Fruit fly (Drosophila melanogaster) whole organism: ENCODE data around the gene gNacalpha.

Source experiments
- CG8478 ChIP-seq: fragments of >200 bp; optimal IDR thresholded peaks from 2 replicates; lab custom pipeline; 2018; ENCODE audit warnings: inconsistent platforms
- Dll ChIP-seq: fragments of >200 bp; optimal IDR thresholded peaks from 2 replicates; lab custom pipeline; 2017
- EcR ChIP-seq, 2 experiments: fragments of >200 bp; optimal IDR thresholded peaks; 2 replicates each; lab custom pipeline; 2017; ENCODE audit warnings: missing biosample characterization in 2 of 2, missing genetic modification characterization in 2 of 2, missing genetic modification reagents in 2 of 2
- pan ChIP-seq: fragments of >200 bp; optimal IDR thresholded peaks from 2 replicates; lab custom pipeline; 2017
- psq ChIP-seq: fragments of >200 bp; optimal IDR thresholded peaks from 2 replicates; lab custom pipeline; 2017
- usp ChIP-seq: fragments of >200 bp; optimal IDR thresholded peaks from 2 replicates; lab custom pipeline; 2017; ENCODE audit warnings: missing biosample characterization, missing genetic modification characterization, mixed read lengths

DNA sequence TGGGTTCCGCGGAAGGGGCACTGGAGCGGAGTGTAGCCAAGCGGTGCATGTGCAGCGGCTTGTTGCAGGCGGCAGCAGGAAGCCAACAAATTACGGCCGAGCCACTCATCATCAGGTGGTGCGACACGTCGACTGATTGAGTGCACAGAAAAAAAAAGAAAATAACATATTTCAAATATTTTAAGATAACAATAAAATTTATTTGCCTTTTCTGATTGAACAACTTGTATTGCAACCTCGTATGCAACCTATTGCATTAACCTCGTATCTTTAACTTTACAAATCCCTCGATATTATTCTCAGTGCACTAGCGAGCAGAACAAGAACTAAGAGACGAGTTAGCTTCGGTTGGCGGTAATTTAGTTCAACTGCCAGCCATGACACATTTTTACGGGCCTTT lies 33.3 kb downstream of the gNacalpha start:
- TF ChIP-seq usp (GFP tag; lab: Kevin White, UChicago) (no peak), Dll (lab: Kevin White, UChicago) (no peak), psq (no peak), pan (no peak), EcR (GFP tag; optimal IDR thresholded peaks at IDR 0.05; lab: Kevin White, UChicago) (no peak), CG8478 (lab: Kevin White, UChicago) (no peak)
